Worm (Caenorhabditis elegans) whole organism, L3 larva: Measurements from ENCODE around the gene M7.12.

Experiments used
- R02D3.7 ChIP-seq: fragments of 150-350 bp; optimal IDR thresholded peaks from 2 replicates; lab custom pipeline; 2014; ENCODE audit warnings: missing biosample characterization, missing genetic modification characterization
- ZK546.5 ChIP-seq: sonication (generic microtip); optimal IDR thresholded peaks from 2 replicates; lab custom pipeline; 2017; ENCODE audit warnings: missing biosample characterization, missing genetic modification characterization
- aly-2 ChIP-seq: fragments of 150-350 bp; optimal IDR thresholded peaks from 2 replicates; lab custom pipeline; 2014; ENCODE audit warnings: missing biosample characterization, missing genetic modification characterization
- ama-1 ChIP-seq: fragments of 150-350 bp; optimal IDR thresholded peaks from 2 replicates; lab custom pipeline; 2018
- ceh-16 ChIP-seq: sonication (generic microtip); optimal IDR thresholded peaks from 2 replicates; lab custom pipeline; 2017; ENCODE audit warnings: missing biosample characterization, missing genetic modification characterization
- ceh-28 ChIP-seq: fragments of 150-350 bp; optimal IDR thresholded peaks from 2 replicates; lab custom pipeline; 2014; ENCODE audit warnings: missing biosample characterization, missing genetic modification reagents, missing genetic modification characterization
- daf-12 ChIP-seq: fragments of 150-350 bp; optimal IDR thresholded peaks from 2 replicates; lab custom pipeline; 2014; ENCODE audit warnings: missing biosample characterization, missing genetic modification reagents, missing genetic modification characterization
- egl-5 ChIP-seq: fragments of 150-350 bp; optimal IDR thresholded peaks from 2 replicates; lab custom pipeline; 2017; ENCODE audit warnings: missing biosample characterization, missing genetic modification reagents, missing genetic modification characterization, inconsistent platforms
- elt-1 ChIP-seq: fragments of 150-350 bp; optimal IDR thresholded peaks from 2 replicates; lab custom pipeline; 2014; ENCODE audit warnings: missing biosample characterization, missing genetic modification characterization
- elt-2 ChIP-seq: sonication (generic microtip); optimal IDR thresholded peaks from 2 replicates; lab custom pipeline; 2016; ENCODE audit warnings: missing genetic modification reagents, mild to moderate bottlenecking, missing genetic modification characterization, missing compliant biosample characterization
- eor-1 ChIP-seq, 2 experiments: fragments of 150-350 bp; optimal IDR thresholded peaks; 2 replicates each; lab custom pipeline; 2014 to 2018; ENCODE audit warnings: missing biosample characterization in 2 of 2, missing genetic modification characterization in 2 of 2
- fkh-10 ChIP-seq: sonication (generic microtip); optimal IDR thresholded peaks from 2 replicates; lab custom pipeline; 2017; ENCODE audit warnings: missing biosample characterization, missing genetic modification reagents, missing genetic modification characterization
- fkh-2 ChIP-seq: fragments of 150-350 bp; optimal IDR thresholded peaks from 2 replicates; lab custom pipeline; 2014; ENCODE audit warnings: missing biosample characterization, missing genetic modification reagents, missing genetic modification characterization
- fos-1 ChIP-seq: fragments of 150-350 bp; optimal IDR thresholded peaks from 2 replicates; lab custom pipeline; 2014; ENCODE audit warnings: missing biosample characterization, missing genetic modification characterization
- jun-1 ChIP-seq: fragments of 150-350 bp; optimal IDR thresholded peaks from 2 replicates; lab custom pipeline; 2014; ENCODE audit warnings: missing biosample characterization, missing genetic modification reagents, missing genetic modification characterization
- lin-15B ChIP-seq: fragments of 150-350 bp; optimal IDR thresholded peaks from 2 replicates; lab custom pipeline; 2014; ENCODE audit warnings: missing biosample characterization, missing genetic modification characterization
- lsy-12 ChIP-seq: sonication (generic microtip); optimal IDR thresholded peaks from 2 replicates; lab custom pipeline; 2016; ENCODE audit warnings: mild to moderate bottlenecking, missing genetic modification characterization, missing compliant biosample characterization
- mdl-1 ChIP-seq: fragments of 150-350 bp; optimal IDR thresholded peaks from 2 replicates; lab custom pipeline; 2014; ENCODE audit warnings: missing biosample characterization, missing genetic modification characterization
- mml-1 ChIP-seq: fragments of 150-350 bp; sonication (generic microtip); optimal IDR thresholded peaks from 3 replicates; lab custom pipeline; 2014; ENCODE audit warnings: missing biosample characterization, missing genetic modification characterization
- nfya-1 ChIP-seq: sonication (generic microtip); optimal IDR thresholded peaks from 2 replicates; lab custom pipeline; 2017; ENCODE audit warnings: missing genetic modification characterization, mild to moderate bottlenecking, missing compliant biosample characterization, antibody characterized with exemption, moderate library complexity; ENCODE audit not compliant: insufficient read depth
- nhr-11 ChIP-seq: fragments of 150-350 bp; optimal IDR thresholded peaks from 2 replicates; lab custom pipeline; 2014; ENCODE audit warnings: missing biosample characterization, missing genetic modification characterization
- nhr-12 ChIP-seq: fragments of 150-350 bp; optimal IDR thresholded peaks from 2 replicates; lab custom pipeline; 2014; ENCODE audit warnings: missing biosample characterization, missing genetic modification characterization
- nhr-23 ChIP-seq: fragments of 150-350 bp; optimal IDR thresholded peaks from 2 replicates; lab custom pipeline; 2014; ENCODE audit warnings: missing biosample characterization, missing genetic modification reagents, missing genetic modification characterization
- nhr-237 ChIP-seq: fragments of 150-350 bp; optimal IDR thresholded peaks from 2 replicates; lab custom pipeline; 2014; ENCODE audit warnings: missing biosample characterization, missing genetic modification characterization
- nhr-28 ChIP-seq: fragments of 150-350 bp; optimal IDR thresholded peaks from 2 replicates; lab custom pipeline; 2014; ENCODE audit warnings: missing biosample characterization, missing genetic modification characterization
- nhr-43 ChIP-seq: sonication (generic microtip); optimal IDR thresholded peaks from 2 replicates; lab custom pipeline; 2016; ENCODE audit warnings: mild to moderate bottlenecking, missing genetic modification characterization, missing compliant biosample characterization; ENCODE audit not compliant: poor library complexity, severe bottlenecking
- nhr-67 ChIP-seq: fragments of 150-350 bp; optimal IDR thresholded peaks from 2 replicates; lab custom pipeline; 2014; ENCODE audit warnings: missing biosample characterization, missing genetic modification characterization
- nhr-76 ChIP-seq: fragments of 150-350 bp; sonication (generic microtip); optimal IDR thresholded peaks from 5 replicates; lab custom pipeline; 2014; ENCODE audit warnings: missing biosample characterization, missing genetic modification characterization
- nhr-77 ChIP-seq: fragments of 150-350 bp; optimal IDR thresholded peaks from 2 replicates; lab custom pipeline; 2014; ENCODE audit warnings: missing biosample characterization, missing genetic modification characterization
- pha-4 ChIP-seq: fragments of 150-350 bp; optimal IDR thresholded peaks from 2 replicates; lab custom pipeline; 2014; ENCODE audit warnings: missing biosample characterization, missing genetic modification reagents, missing genetic modification characterization
- pqm-1 ChIP-seq: fragments of 150-350 bp; optimal IDR thresholded peaks from 2 replicates; lab custom pipeline; 2017; ENCODE audit warnings: missing biosample characterization, missing genetic modification characterization, inconsistent platforms
- sea-2 ChIP-seq: fragments of 150-350 bp; sonication (generic microtip); optimal IDR thresholded peaks from 4 replicates; lab custom pipeline; 2014; ENCODE audit warnings: missing biosample characterization, missing genetic modification reagents, missing genetic modification characterization
- skn-1 ChIP-seq: fragments of 150-350 bp; optimal IDR thresholded peaks from 2 replicates; lab custom pipeline; 2014; ENCODE audit warnings: missing biosample characterization, missing genetic modification characterization
- snpc-4 ChIP-seq: fragments of 150-350 bp; optimal IDR thresholded peaks from 2 replicates; lab custom pipeline; 2014; ENCODE audit warnings: missing biosample characterization, missing genetic modification characterization
- tbx-2 ChIP-seq: sonication (generic microtip); optimal IDR thresholded peaks from 2 replicates; lab custom pipeline; 2016; ENCODE audit warnings: mild to moderate bottlenecking, missing genetic modification characterization, missing compliant biosample characterization
- unc-39 ChIP-seq: sonication (generic microtip); optimal IDR thresholded peaks from 4 replicates; lab custom pipeline; 2017; ENCODE audit warnings: missing biosample characterization, missing genetic modification characterization
- unc-62 ChIP-seq: fragments of 150-350 bp; sonication (generic microtip); optimal IDR thresholded peaks from 4 replicates; lab custom pipeline; 2014; ENCODE audit warnings: missing biosample characterization, missing genetic modification reagents, missing genetic modification characterization
- zag-1 ChIP-seq: fragments of 150-350 bp; optimal IDR thresholded peaks from 2 replicates; lab custom pipeline; 2014; ENCODE audit warnings: missing biosample characterization, missing genetic modification characterization

The M7.12 gene

DNA sequence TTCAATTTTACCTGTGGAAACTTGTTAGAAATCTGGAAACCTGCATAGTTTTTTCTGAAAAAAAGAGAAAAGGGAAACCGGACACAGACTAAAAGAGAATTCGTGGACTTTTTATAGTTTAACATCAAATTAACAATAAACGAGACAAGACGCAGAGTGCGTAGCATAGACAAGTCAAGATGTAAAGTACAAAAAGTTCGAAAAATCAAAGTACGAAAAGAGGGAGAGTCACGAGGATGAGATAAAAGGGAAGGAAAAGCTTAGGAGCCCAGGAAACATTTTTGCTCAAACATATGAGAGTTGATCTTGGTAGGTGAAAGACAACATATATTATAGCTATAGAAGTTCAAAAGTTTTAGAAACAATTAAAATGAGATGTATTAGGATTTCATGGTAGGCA, at the start of gene M7.12:
Gene M7.12, minus strand, starts transcription at position 188 of the 400 bp plus-strand sequence.
- peak; percentile 76 for TF ChIP-seq nhr-76 (tag; lab: Kevin White, UChicago)
- TF ChIP-seq nfya-1 = peak; percentile 7
- peak; percentile 37 for TF ChIP-seq pqm-1 (tag; lab: Kevin White, UChicago)
- TF ChIP-seq aly-2 (tag; lab: Kevin White, UChicago) = no peak
- TF ChIP-seq, all 47 proteins: peak for 3

ce11 chrIV:11146962-11147470, 49.2 kb upstream of the M7.12 start, which contains the start of gene pigq-1:
TSS of gene pigq-1 (minus strand) at chrIV:11147247.
- no peak for TF ChIP-seq pqm-1 (tag; lab: Kevin White, UChicago)
- peak; percentile 17 for TF ChIP-seq nhr-12 (tag; lab: Kevin White, UChicago)
- TF ChIP-seq tbx-2 = peak; percentile 49
- no peak for TF ChIP-seq snpc-4 (tag; lab: Kevin White, UChicago)
- TF ChIP-seq aly-2 (tag; lab: Kevin White, UChicago) = peak; percentile 20
- TF ChIP-seq elt-1 (tag; lab: Kevin White, UChicago) = peak; percentile 17
- peak; percentile 46 for TF ChIP-seq ZK546.5
- TF ChIP-seq nfya-1 = no peak
- TF ChIP-seq pha-4 = peak; percentile 25
- TF ChIP-seq nhr-237 (tag; lab: Kevin White, UChicago) = no peak
- TF ChIP-seq nhr-23 (tag; lab: Kevin White, UChicago) = peak; percentile 16
- peak; percentile 62 for TF ChIP-seq zag-1 (tag; lab: Kevin White, UChicago)
- TF ChIP-seq nhr-11 = no peak
- TF ChIP-seq unc-62 (GFP tag; lab: Kevin White, UChicago) = no peak
- peak; percentile 67 for TF ChIP-seq nhr-43
- no peak for TF ChIP-seq eor-1 (tag; optimal IDR thresholded peaks at IDR 0.05; lab: Kevin White, UChicago)
- TF ChIP-seq ama-1 = peak; percentile 61
- TF ChIP-seq skn-1 = no peak
- peak; percentile 49 for TF ChIP-seq R02D3.7 (tag; lab: Kevin White, UChicago)
- peak; percentile 65 for TF ChIP-seq lsy-12 (tag; lab: Kevin White, UChicago)
- no peak for TF ChIP-seq nhr-67 (tag; lab: Kevin White, UChicago)
- no peak for TF ChIP-seq sea-2 (GFP tag; lab: Kevin White, UChicago)
- TF ChIP-seq daf-12 = no peak
- no peak for TF ChIP-seq nhr-28 (tag; lab: Kevin White, UChicago)
- TF ChIP-seq ceh-16 (tag; lab: Kevin White, UChicago) = peak; percentile 10
- TF ChIP-seq fkh-10 (GFP tag; lab: Kevin White, UChicago) = no peak
- peak; percentile 16 for TF ChIP-seq ceh-28 (tag; lab: Kevin White, UChicago)
- TF ChIP-seq unc-39 (tag; lab: Kevin White, UChicago) = no peak
- no peak for TF ChIP-seq lin-15B
- TF ChIP-seq elt-2 (tag; lab: Kevin White, UChicago) = peak; percentile 19

DNA sequence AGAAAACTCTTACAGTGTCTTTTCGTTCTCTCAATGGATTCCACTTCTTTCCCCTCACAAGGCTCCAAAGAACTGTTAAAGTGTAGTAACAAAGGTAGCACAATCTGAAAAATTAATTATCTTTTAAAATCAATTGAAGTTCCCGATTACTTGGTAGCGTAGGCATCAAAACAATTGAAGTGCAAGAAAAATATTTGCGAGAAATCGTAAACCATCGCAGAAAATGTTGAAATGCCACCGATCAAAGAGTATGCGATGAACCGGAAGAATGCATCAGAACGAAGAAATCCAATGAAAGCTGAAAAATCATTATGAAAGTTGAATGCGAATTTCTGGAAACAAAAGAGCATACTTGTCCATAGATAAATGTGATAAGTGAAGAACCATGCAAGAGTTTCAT, 48.7 kb upstream of the M7.12 start:
- no peak for TF ChIP-seq snpc-4 (tag; lab: Kevin White, UChicago)
- no peak for TF ChIP-seq nhr-28 (tag; lab: Kevin White, UChicago)
- TF ChIP-seq mml-1 (tag; lab: Kevin White, UChicago) = no peak
- TF ChIP-seq unc-39 (tag; lab: Kevin White, UChicago) = no peak
- no peak for TF ChIP-seq nhr-67 (tag; lab: Kevin White, UChicago)
- TF ChIP-seq ceh-16 (tag; lab: Kevin White, UChicago) = no peak
- TF ChIP-seq ZK546.5 = no peak
- no peak for TF ChIP-seq sea-2 (GFP tag; lab: Kevin White, UChicago)
- TF ChIP-seq fos-1 (tag; lab: Kevin White, UChicago) = no peak
- no peak for TF ChIP-seq lsy-12 (tag; lab: Kevin White, UChicago)
- no peak for TF ChIP-seq nhr-237 (tag; lab: Kevin White, UChicago)
- TF ChIP-seq zag-1 (tag; lab: Kevin White, UChicago) = no peak
- no peak for TF ChIP-seq pha-4
- TF ChIP-seq elt-1 (tag; lab: Kevin White, UChicago) = no peak
- no peak for TF ChIP-seq nhr-11
- TF ChIP-seq egl-5 (tag; lab: Kevin White, UChicago) = no peak
- no peak for TF ChIP-seq mdl-1 (tag; lab: Kevin White, UChicago)
- no peak for TF ChIP-seq fkh-10 (GFP tag; lab: Kevin White, UChicago)

DNA sequence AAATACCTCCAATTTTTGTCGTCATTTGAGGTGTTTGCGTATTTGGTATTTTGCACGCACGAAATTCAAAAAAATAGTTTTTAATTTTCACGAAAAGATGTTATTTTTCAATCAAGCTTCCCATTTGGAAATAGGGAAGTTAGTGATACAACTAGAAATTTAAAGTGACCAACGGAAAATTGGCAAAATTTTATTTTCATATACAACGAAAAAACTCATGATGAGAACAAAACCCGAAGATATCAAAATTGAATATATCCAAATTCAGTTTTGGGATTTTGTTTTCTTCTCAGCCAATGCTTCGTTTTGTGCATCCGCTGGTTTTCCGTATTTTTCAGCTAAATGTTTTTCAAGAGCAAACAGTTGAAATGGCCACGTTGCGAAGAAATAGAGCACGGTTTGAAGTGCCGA, 48.2 kb upstream of the M7.12 start:
- TF ChIP-seq aly-2 (tag; lab: Kevin White, UChicago) (no peak), R02D3.7 (tag; lab: Kevin White, UChicago) (no peak), jun-1 (tag; lab: Kevin White, UChicago) (no peak), nhr-67 (tag; lab: Kevin White, UChicago) (no peak), fkh-2 (no peak), unc-62 (GFP tag; lab: Kevin White, UChicago) (no peak), nhr-77 (tag; lab: Kevin White, UChicago) (no peak)
